Worm (Caenorhabditis elegans) whole organism, midembryonic: ENCODE data around the gene D1054.1.

Experiments used
- T22C8.4 ChIP-seq: fragments of 200-800 bp; sonication (Bioruptor generic); IDR thresholded peaks from 2 replicates; pipeline ENCODE4 v1.3.6; 2022; ENCODE audit warnings: missing genetic modification characterization, missing compliant biosample characterization
- cog-1 ChIP-seq: sonication (generic microtip); optimal IDR thresholded peaks from 2 replicates; lab custom pipeline; 2016; ENCODE audit warnings: missing genetic modification characterization, missing compliant biosample characterization
- flt-1 ChIP-seq: fragments of 200-800 bp; sonication (Bioruptor generic); IDR thresholded peaks from 2 replicates; pipeline ENCODE4 v1.3.6; 2022; ENCODE audit warnings: missing genetic modification characterization, missing compliant biosample characterization
- klf-2 ChIP-seq: fragments of 200-800 bp; sonication (Bioruptor generic); conservative IDR thresholded peaks from 2 replicates; pipeline ENCODE4 v1.3.6; 2022; ENCODE audit warnings: missing genetic modification reagents, missing genetic modification characterization, missing compliant biosample characterization
- med-1 ChIP-seq: sonication (generic microtip); optimal IDR thresholded peaks from 2 replicates; lab custom pipeline; 2017; ENCODE audit warnings: missing genetic modification characterization, mild to moderate bottlenecking, missing compliant biosample characterization, antibody characterized with exemption, missing genetic modification reagents; ENCODE audit not compliant: insufficient read depth
- ref-1 ChIP-seq: fragments of 200-800 bp; sonication (Bioruptor generic); conservative IDR thresholded peaks from 2 replicates; pipeline ENCODE4 v1.3.6; 2022; ENCODE audit warnings: missing genetic modification reagents, missing genetic modification characterization, missing compliant biosample characterization
- tab-1 ChIP-seq: fragments of 200-800 bp; sonication (Bioruptor generic); IDR thresholded peaks from 2 replicates; pipeline ENCODE4 v1.3.6; 2022; ENCODE audit warnings: missing genetic modification characterization, missing compliant biosample characterization
- ztf-23 ChIP-seq: fragments of 200-800 bp; sonication (Bioruptor generic); IDR thresholded peaks from 2 replicates; pipeline ENCODE4 v1.3.6; 2022; ENCODE audit warnings: missing genetic modification reagents, missing genetic modification characterization, missing compliant biosample characterization
- ztf-29 ChIP-seq: fragments of 200-800 bp; sonication (Bioruptor generic); IDR thresholded peaks from 2 replicates; pipeline ENCODE4 v1.3.6; 2022; ENCODE audit warnings: missing genetic modification reagents, missing genetic modification characterization, missing compliant biosample characterization

DNA sequence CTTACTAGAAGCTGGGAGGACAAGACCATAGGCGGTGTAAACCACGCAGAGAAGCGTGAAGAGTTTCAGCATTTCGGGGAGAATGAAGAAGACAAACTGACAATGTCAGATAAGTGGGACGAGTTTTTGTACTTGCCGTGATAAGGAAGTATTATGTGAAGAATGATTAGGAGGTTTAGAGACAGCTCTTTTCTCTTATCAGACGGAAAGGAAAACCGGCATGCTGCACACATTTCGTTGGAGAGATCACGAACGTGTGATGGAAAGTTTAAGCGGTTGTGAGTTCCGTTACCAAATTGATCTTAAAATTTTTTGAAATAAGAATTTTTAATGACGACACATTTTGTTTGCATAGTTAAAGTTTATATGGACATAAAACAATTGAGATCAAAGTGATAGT, 19.4 kb downstream of the D1054.1 start, which contains the start of gene F28H7.3:
- no peak for TF ChIP-seq ztf-23
- TF ChIP-seq ztf-29 (GFP tag; lab: Robert Waterston, UW): no peak
- TF ChIP-seq T22C8.4 (GFP tag; lab: Robert Waterston, UW): no peak
- TF ChIP-seq med-1 (GFP tag; lab: Kevin White, UChicago): no peak
- TF ChIP-seq flt-1 (GFP tag; lab: Robert Waterston, UW): no peak
- no peak for TF ChIP-seq tab-1 (GFP tag; lab: Robert Waterston, UW)
- no peak for TF ChIP-seq cog-1 (tag; lab: Kevin White, UChicago)
- no peak for TF ChIP-seq ref-1 (GFP tag; lab: Robert Waterston, UW)
- no peak for TF ChIP-seq klf-2
